Fruit fly (Drosophila melanogaster) whole organism, pupa: ENCODE results near the gene Z600.

Source experiments
- CG12605 ChIP-seq: fragments of 200-800 bp; sonication (Bioruptor generic); IDR thresholded peaks from 2 replicates; pipeline ENCODE4 v1.3.6; 2022; ENCODE audit warnings: missing biosample characterization, missing genetic modification characterization
- CG14655 ChIP-seq: fragments of 200-800 bp; sonication (Bioruptor generic); optimal IDR thresholded peaks from 3 replicates; lab custom pipeline; 2017; ENCODE audit warnings: mild to moderate bottlenecking, missing biosample characterization, missing genetic modification reagents, missing genetic modification characterization
- CG15710 ChIP-seq: fragments of 200-800 bp; sonication (Bioruptor generic); optimal IDR thresholded peaks from 2 replicates; lab custom pipeline; 2018; ENCODE audit warnings: missing biosample characterization, mild to moderate bottlenecking, missing genetic modification characterization, moderate library complexity
- CG17806 ChIP-seq: fragments of 200-800 bp; sonication (Bioruptor generic); optimal IDR thresholded peaks from 2 replicates; lab custom pipeline; 2018; ENCODE audit warnings: missing biosample characterization, mild to moderate bottlenecking, missing genetic modification characterization, moderate library complexity
- CG34367 ChIP-seq: fragments of 200-800 bp; sonication (Bioruptor generic); optimal IDR thresholded peaks from 2 replicates; lab custom pipeline; 2018; ENCODE audit warnings: missing biosample characterization, mild to moderate bottlenecking, missing genetic modification characterization
- CG8159 ChIP-seq: fragments of 200-800 bp; sonication (Bioruptor generic); optimal IDR thresholded peaks from 3 replicates; lab custom pipeline; 2018; ENCODE audit warnings: missing biosample characterization, mild to moderate bottlenecking, missing genetic modification characterization, moderate library complexity
- D1 ChIP-seq: fragments of 200-800 bp; sonication (Bioruptor generic); optimal IDR thresholded peaks from 2 replicates; lab custom pipeline; 2018; ENCODE audit warnings: missing biosample characterization, mild to moderate bottlenecking, missing genetic modification characterization, moderate library complexity
- EcR ChIP-seq: fragments of 200-800 bp; sonication (Bioruptor generic); optimal IDR thresholded peaks from 3 replicates; lab custom pipeline; 2019; ENCODE audit warnings: missing biosample characterization, missing genetic modification characterization, mild to moderate bottlenecking, moderate library complexity, missing genetic modification reagents
- Pif1A ChIP-seq: fragments of 200-800 bp; sonication (Bioruptor generic); optimal IDR thresholded peaks from 3 replicates; lab custom pipeline; 2016; ENCODE audit warnings: missing biosample characterization, missing genetic modification characterization
- Snoo ChIP-seq: fragments of 200-800 bp; sonication (Bioruptor generic); optimal IDR thresholded peaks from 3 replicates; lab custom pipeline; 2017; ENCODE audit warnings: missing biosample characterization, mild to moderate bottlenecking, missing genetic modification characterization, inconsistent platforms
- fd96Ca ChIP-seq: fragments of 200-800 bp; sonication (Bioruptor generic); IDR thresholded peaks from 3 replicates; pipeline ENCODE4 v1.3.6; 2022; ENCODE audit warnings: missing biosample characterization, missing genetic modification characterization
- gl ChIP-seq: fragments of 200-800 bp; sonication (Bioruptor generic); optimal IDR thresholded peaks from 2 replicates; lab custom pipeline; 2018; ENCODE audit warnings: missing biosample characterization, mild to moderate bottlenecking, missing genetic modification characterization
- rn ChIP-seq: fragments of 200-800 bp; sonication (Bioruptor generic); IDR thresholded peaks from 2 replicates; pipeline ENCODE4 v1.3.6; 2022; ENCODE audit warnings: missing biosample characterization, missing genetic modification characterization

DNA sequence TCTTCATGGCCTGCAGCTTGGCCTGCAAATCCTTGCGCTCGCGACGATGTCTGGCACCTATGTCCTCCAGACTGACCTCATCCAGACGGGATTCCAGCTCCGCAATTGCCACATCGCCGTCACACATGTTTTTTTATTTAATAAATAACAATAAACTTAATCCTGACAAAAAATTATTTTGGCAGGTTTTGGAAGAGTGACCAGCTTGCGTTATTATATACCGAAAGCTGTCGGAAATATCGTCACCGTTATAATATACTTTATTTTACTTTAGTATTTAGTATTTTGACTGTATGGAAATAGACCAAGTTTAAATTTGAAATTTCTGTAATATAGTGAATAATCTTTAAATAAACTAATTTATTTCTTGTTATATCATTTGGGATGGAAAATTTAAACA is 4.2 kb upstream of the Z600 start, which contains the start of gene CG7857:
- TF ChIP-seq rn (GFP tag; lab: Robert Waterston, UW) (no peak), EcR (GFP tag; lab: Kevin White, UChicago) (no peak), CG17806 (no peak), CG12605 (GFP tag; lab: Robert Waterston, UW) (no peak), CG8159 (no peak), D1 (no peak), CG14655 (GFP tag; lab: Kevin White, UChicago) (no peak), gl (no peak), fd96Ca (no peak), Snoo (tag; lab: Kevin White, UChicago) (no peak), CG15710 (no peak), CG34367 (tag; lab: Kevin White, UChicago) (no peak), Pif1A (no peak)
